Fruit fly (Drosophila melanogaster) whole organism: ENCODE measurements around the gene Mob3.

Source experiments
- CG8478 ChIP-seq: fragments of >200 bp; optimal IDR thresholded peaks from 2 replicates; lab custom pipeline; 2018; ENCODE audit warnings: inconsistent platforms
- Dll ChIP-seq: fragments of >200 bp; optimal IDR thresholded peaks from 2 replicates; lab custom pipeline; 2017
- EcR ChIP-seq, 2 experiments: fragments of >200 bp; optimal IDR thresholded peaks; 2 replicates each; lab custom pipeline; 2017; ENCODE audit warnings: missing biosample characterization in 2 of 2, missing genetic modification characterization in 2 of 2, missing genetic modification reagents in 2 of 2
- pan ChIP-seq: fragments of >200 bp; optimal IDR thresholded peaks from 2 replicates; lab custom pipeline; 2017
- psq ChIP-seq: fragments of >200 bp; optimal IDR thresholded peaks from 2 replicates; lab custom pipeline; 2017
- usp ChIP-seq: fragments of >200 bp; optimal IDR thresholded peaks from 2 replicates; lab custom pipeline; 2017; ENCODE audit warnings: missing biosample characterization, missing genetic modification characterization, mixed read lengths

Gene Mob3

DNA sequence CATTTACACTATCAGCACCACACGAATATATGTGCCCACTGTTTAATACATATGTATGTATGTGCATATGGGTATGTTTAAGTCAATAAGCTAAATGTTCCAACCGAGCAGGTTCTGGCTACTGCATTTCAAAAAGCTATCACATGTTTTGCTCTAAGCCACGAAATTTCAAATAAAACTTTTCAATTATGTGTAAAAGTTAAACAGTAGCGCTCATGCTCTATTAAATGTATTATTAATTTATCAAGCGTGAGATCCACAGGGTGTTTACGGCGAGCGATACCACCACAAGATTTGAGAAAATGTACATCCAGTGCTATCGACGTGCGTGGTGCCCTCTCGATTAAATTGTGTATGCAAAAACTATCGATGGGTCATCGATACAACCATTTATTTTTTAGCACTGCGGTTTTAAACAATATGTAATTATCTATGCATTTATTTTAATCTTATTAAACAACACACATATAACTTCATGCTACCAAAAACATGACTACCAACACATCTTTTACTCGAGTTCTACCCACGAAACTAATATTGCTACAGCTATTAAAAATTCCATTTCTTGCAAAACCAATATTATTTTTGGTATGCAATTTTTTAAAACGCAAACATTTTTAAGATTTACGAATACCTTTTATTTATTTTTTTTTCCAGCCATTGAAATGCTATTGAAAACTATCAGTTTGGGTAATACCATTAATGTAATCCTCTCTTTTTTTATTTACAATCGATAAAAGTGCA lies 4.2 kb upstream of the Mob3 start, which contains the start of gene Pten:
Pten (minus strand) TSS at position 300 of the 744 bp plus-strand sequence.
- no peak for TF ChIP-seq EcR (GFP tag; optimal IDR thresholded peaks at IDR 0.05; lab: Kevin White, UChicago)
- no peak for TF ChIP-seq pan (lab: Kevin White, UChicago)
- TF ChIP-seq Dll (lab: Kevin White, UChicago) = no peak
- no peak for TF ChIP-seq usp (GFP tag; lab: Kevin White, UChicago)
- no peak for TF ChIP-seq CG8478 (lab: Kevin White, UChicago)
- no peak for TF ChIP-seq psq (lab: Kevin White, UChicago)

DNA sequence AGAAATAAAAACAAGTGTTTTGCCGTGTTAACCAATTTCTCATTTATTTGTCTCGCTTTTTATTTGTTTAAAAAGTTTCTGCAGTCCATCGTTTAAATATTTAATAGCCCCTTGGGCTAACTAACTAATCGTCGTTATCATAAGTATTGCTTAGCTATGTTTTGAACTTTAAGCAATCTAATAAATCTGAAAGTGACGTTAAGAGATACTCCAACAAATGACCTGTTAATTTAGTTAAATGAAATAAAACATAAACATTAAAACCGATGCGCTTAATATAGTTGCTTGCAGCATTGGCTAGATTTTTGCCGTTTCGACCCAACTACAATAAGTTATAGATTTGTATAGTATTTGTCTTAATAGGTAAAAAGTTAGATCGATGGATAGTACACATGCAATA lies 3.4 kb upstream of the Mob3 start:
- TF ChIP-seq CG8478 (lab: Kevin White, UChicago) = no peak
- TF ChIP-seq usp (GFP tag; lab: Kevin White, UChicago) = no peak
- no peak for TF ChIP-seq psq (lab: Kevin White, UChicago)
- TF ChIP-seq EcR (GFP tag; optimal IDR thresholded peaks at IDR 0.05; lab: Kevin White, UChicago) = no peak
- no peak for TF ChIP-seq Dll (lab: Kevin White, UChicago)

DNA sequence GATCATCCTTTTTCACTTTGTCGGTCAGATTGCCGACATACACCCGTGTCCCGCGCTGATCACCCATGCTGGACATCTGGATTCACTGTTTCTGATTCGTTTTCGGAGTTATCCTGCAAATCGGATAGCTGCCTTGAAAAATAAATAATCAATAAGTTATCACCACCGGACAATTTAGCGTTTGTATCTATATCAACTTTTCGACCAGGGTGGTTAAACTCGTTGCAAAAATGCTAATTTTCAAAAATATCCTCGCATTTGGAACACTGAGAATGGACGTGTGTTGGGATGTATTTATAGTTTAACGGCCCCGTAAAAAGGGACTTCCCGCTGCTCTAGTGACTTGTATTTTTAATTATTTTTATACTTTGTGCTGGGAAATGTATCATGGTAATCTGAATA lies 1.8 kb upstream of the Mob3 start, which contains the start of gene Rsf1:
Rsf1 (minus strand) TSS at position 212 of the 402 bp plus-strand sequence.
- no peak for TF ChIP-seq pan (lab: Kevin White, UChicago)
- no peak for TF ChIP-seq CG8478 (lab: Kevin White, UChicago)
- no peak for TF ChIP-seq Dll (lab: Kevin White, UChicago)
- no peak for TF ChIP-seq EcR (GFP tag; optimal IDR thresholded peaks at IDR 0.05; lab: Kevin White, UChicago)
- TF ChIP-seq usp (GFP tag; lab: Kevin White, UChicago) = no peak
- TF ChIP-seq psq (lab: Kevin White, UChicago) = no peak

DNA sequence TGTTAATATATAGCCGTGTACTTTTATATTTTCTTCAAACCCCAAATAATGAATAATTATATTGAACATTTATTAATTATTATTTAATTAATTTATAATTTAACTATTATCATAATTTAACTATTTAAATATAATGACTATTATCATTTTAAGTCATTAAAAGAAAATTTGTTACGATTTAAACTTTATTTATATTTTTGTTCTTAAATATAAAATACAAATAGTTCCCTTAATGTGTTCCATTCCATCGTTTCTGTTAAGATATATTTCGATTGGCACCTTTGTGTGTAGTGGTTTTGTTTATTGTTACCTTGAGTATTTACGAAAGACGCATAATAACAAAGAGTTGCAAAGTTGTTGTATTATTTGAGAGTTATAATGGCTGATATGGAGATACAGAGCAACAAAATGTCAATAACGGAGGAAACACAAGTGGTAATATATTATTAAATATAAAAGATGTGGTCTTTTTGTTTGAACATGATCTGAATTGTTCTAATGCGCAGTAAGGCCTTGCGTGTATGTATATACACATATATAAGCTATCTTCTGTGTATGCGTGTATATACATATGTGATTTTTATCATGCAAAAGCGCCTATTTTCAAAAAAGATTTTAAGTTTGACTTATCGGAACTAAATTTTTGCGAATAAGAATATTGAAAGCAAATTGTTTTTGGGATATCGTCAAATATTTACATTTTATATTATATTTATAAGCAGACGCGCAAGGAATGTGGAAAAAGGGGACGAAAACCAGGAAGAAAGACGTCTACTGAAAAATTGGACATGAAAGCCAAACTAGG lies 1.1 kb upstream of the Mob3 start, which contains the start of gene REPTOR-BP:
REPTOR-BP (plus strand) TSS at position 296 of the 805 bp plus-strand sequence.
- TF ChIP-seq usp (GFP tag; lab: Kevin White, UChicago) (no peak), CG8478 (lab: Kevin White, UChicago) (no peak), EcR (GFP tag; optimal IDR thresholded peaks at IDR 0.05; lab: Kevin White, UChicago) (no peak), pan (lab: Kevin White, UChicago) (no peak), psq (lab: Kevin White, UChicago) (no peak), Dll (lab: Kevin White, UChicago) (no peak)

DNA sequence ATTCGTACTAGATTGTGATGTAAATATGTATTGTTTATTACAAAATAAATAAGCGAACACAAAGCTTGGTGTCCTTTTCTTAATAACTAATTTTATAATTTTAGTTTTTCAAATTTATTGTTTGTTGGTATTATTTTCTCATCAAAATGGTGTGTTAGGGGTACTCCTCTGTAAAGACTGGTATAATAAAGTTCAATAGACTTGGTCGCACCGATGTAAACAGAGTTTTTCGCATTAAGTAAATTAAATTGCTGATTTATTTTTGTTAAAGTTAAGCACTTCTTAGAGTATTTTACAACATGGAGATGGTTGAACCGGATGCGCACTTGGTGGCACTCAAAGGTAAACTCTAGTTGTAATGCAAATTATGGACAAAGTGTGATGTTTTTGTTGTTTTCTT lies 1.4 kb downstream of the Mob3 start, which contains the start of gene CG4953:
CG4953 (plus strand) TSS at position 193 of the 400 bp plus-strand sequence.
- TF ChIP-seq psq (lab: Kevin White, UChicago) = no peak
- TF ChIP-seq CG8478 (lab: Kevin White, UChicago) = no peak
- no peak for TF ChIP-seq EcR (GFP tag; optimal IDR thresholded peaks at IDR 0.05; lab: Kevin White, UChicago)
- no peak for TF ChIP-seq usp (GFP tag; lab: Kevin White, UChicago)
- TF ChIP-seq pan (lab: Kevin White, UChicago) = no peak
- no peak for TF ChIP-seq Dll (lab: Kevin White, UChicago)

DNA sequence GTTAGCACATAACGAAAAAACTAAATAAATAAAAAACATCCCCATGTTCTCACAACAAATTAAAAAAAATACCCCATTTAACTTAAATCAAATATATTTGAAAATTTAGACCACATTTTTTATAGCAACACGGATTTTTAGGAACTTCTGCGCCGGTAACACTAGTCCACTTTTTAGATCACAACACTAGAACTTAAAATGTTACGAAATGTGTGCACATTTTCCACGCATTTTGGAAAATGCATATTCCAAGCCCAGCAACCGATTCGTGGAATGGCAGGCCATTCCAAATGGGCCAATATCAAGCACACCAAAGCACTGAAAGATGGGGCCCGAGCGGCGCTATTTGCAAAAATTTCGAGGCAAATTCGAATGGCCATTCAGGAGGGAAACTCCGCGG lies 3.6 kb downstream of the Mob3 start, which contains the start of gene CG4957:
CG4957 (plus strand) TSS at position 185 of the 400 bp plus-strand sequence.
- TF ChIP-seq CG8478 (lab: Kevin White, UChicago) (no peak), EcR (GFP tag; optimal IDR thresholded peaks at IDR 0.05; lab: Kevin White, UChicago) (no peak), usp (GFP tag; lab: Kevin White, UChicago) (no peak), psq (lab: Kevin White, UChicago) (no peak), pan (lab: Kevin White, UChicago) (no peak), Dll (lab: Kevin White, UChicago) (no peak)

DNA sequence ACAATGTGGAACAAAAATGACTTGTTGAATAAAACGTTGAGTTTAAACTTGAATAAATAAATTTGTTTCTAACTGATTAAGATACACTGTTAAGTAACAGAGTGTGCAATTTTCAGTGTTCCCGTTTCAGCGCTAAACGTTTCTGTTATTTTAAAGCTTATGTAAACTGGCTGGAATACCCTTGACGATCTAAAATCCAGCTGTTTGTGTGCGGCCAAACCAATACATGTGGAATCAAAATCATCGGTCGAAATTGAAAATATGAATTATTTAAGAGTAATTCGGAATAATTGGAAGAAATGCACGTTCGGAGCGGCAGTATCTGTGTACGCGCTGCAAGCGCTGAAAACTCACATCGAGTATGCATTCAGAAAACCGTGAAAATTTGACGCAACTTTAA lies 4.7 kb downstream of the Mob3 start, which contains the start of gene Mulk:
Mulk (plus strand) TSS at position 198 of the 400 bp plus-strand sequence.
- no peak for TF ChIP-seq pan (lab: Kevin White, UChicago)
- no peak for TF ChIP-seq usp (GFP tag; lab: Kevin White, UChicago)
- TF ChIP-seq psq (lab: Kevin White, UChicago) = no peak
- TF ChIP-seq CG8478 (lab: Kevin White, UChicago) = no peak
- TF ChIP-seq EcR (GFP tag; optimal IDR thresholded peaks at IDR 0.05; lab: Kevin White, UChicago) = no peak
- no peak for TF ChIP-seq Dll (lab: Kevin White, UChicago)

DNA sequence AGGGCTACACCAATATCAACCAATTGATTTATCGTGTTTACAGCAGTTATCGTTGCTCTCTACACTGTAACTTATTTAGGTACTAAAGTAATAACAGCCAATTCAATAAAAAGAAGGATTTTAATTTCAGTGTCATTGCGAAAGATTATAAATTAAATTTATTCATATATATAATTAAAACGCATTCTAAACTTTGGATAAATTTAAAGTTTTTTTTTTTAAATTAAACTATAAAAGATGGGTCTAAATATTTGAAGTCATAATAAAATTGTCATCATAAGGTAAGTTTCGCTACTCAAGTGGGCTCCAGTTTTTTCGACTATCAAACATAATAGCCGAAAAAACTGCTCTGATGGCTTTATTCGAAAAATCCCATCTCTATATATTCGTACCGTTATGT lies 7.1 kb downstream of the Mob3 start, which contains the start of gene trk:
trk (minus strand) TSS at position 101 of the 400 bp plus-strand sequence.
- TF ChIP-seq EcR (GFP tag; optimal IDR thresholded peaks at IDR 0.05; lab: Kevin White, UChicago) (no peak), CG8478 (lab: Kevin White, UChicago) (no peak), usp (GFP tag; lab: Kevin White, UChicago) (no peak), Dll (lab: Kevin White, UChicago) (no peak), pan (lab: Kevin White, UChicago) (no peak), psq (lab: Kevin White, UChicago) (no peak)

DNA sequence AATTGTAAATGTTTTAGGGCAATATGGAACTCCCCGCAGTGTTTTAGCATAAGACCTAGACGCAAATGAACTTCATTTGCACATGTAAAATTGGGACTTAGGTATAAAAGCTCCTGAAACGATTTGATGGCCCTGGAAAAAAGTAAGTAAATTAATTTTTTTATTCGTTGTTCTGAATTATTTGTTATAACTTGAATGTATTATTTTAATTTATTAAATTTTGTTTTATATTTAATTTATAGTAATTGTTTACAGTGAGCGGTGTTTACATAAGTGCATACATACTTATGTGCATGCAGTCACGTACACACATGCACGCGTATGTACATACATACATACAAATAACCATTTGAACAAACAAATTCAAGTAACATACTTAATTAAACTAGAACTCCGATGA lies 11.3 kb downstream of the Mob3 start:
- no peak for TF ChIP-seq usp (GFP tag; lab: Kevin White, UChicago)
- TF ChIP-seq EcR (GFP tag; optimal IDR thresholded peaks at IDR 0.05; lab: Kevin White, UChicago) = no peak
- no peak for TF ChIP-seq pan (lab: Kevin White, UChicago)
- no peak for TF ChIP-seq psq (lab: Kevin White, UChicago)
- no peak for TF ChIP-seq Dll (lab: Kevin White, UChicago)
- no peak for TF ChIP-seq CG8478 (lab: Kevin White, UChicago)

DNA sequence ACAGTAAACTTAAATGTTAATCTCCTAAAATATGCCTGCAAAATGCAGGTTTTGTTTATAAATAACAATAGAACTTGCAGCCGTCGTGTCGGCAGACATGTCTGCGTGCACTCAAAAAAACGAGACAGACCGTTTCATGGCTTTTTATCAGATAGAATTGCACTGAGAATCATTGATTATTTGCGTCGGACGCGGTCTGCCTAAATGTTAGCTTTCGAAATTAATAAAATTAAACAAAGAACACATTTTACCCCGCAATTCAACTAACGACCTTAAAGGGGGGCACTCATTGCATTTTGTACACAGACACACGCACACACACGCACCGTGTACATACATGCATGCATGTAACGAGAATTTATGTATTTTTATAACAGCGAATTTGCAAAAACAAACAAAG lies 11.7 kb downstream of the Mob3 start:
- TF ChIP-seq CG8478 (lab: Kevin White, UChicago) (no peak), Dll (lab: Kevin White, UChicago) (no peak), psq (lab: Kevin White, UChicago) (no peak), pan (lab: Kevin White, UChicago) (no peak)
